Fruit fly (Drosophila melanogaster) whole organism, embryonic: ENCODE results near the gene GABPI.
A peak's percentile ranks its signal among the peaks of the same experiment; 100 is the strongest.

ENCODE experiments used
- Bgb ChIP-seq: fragments of 200-800 bp; sonication (Bioruptor generic); IDR thresholded peaks from 2 replicates; pipeline ENCODE4 v1.3.6; 2022; ENCODE audit warnings: missing biosample characterization, missing genetic modification characterization; ENCODE audit not compliant: partially characterized antibody
- CG10431 ChIP-seq: fragments of 200-800 bp; sonication (Bioruptor generic); optimal IDR thresholded peaks from 3 replicates; lab custom pipeline; 2018; ENCODE audit warnings: missing biosample characterization, mild to moderate bottlenecking, missing genetic modification characterization
- CG12104 ChIP-seq: fragments of 200-800 bp; sonication (Bioruptor generic); optimal IDR thresholded peaks from 3 replicates; lab custom pipeline; 2016; ENCODE audit warnings: missing biosample characterization, missing genetic modification characterization
- CG14441 ChIP-seq: fragments of 200-800 bp; sonication (Bioruptor generic); IDR thresholded peaks from 2 replicates; pipeline ENCODE4 v1.3.6; 2022; ENCODE audit warnings: missing biosample characterization, missing genetic modification characterization
- CG32772 ChIP-seq: fragments of 200-800 bp; sonication (Bioruptor generic); IDR thresholded peaks from 2 replicates; pipeline ENCODE4 v1.3.6; 2022; ENCODE audit warnings: missing biosample characterization, missing genetic modification characterization
- CG34224 ChIP-seq: fragments of 200-800 bp; sonication (Bioruptor generic); IDR thresholded peaks from 3 replicates; pipeline ENCODE4 v1.3.6; 2022; ENCODE audit warnings: missing biosample characterization, missing genetic modification characterization; ENCODE audit not compliant: partially characterized antibody
- CG34422 ChIP-seq: fragments of 200-800 bp; sonication (Bioruptor generic); IDR thresholded peaks from 3 replicates; pipeline ENCODE4 v1.3.6; 2022; ENCODE audit warnings: missing biosample characterization, missing genetic modification characterization
- CG43689 ChIP-seq: fragments of 200-800 bp; sonication (Bioruptor generic); IDR thresholded peaks from 2 replicates; pipeline ENCODE4 v1.3.6; 2022; ENCODE audit warnings: missing biosample characterization, missing genetic modification characterization
- CG4404 ChIP-seq: fragments of 200-800 bp; sonication (Bioruptor generic); IDR thresholded peaks from 2 replicates; pipeline ENCODE4 v1.3.6; 2022; ENCODE audit warnings: missing biosample characterization, missing genetic modification characterization
- CG4617 ChIP-seq: fragments of 200-800 bp; sonication (Bioruptor generic); optimal IDR thresholded peaks from 3 replicates; lab custom pipeline; 2016; ENCODE audit warnings: missing biosample characterization, missing genetic modification characterization, borderline replicate concordance
- CG4820 ChIP-seq: fragments of 200-800 bp; sonication (Bioruptor generic); optimal IDR thresholded peaks from 3 replicates; lab custom pipeline; 2016; ENCODE audit warnings: missing biosample characterization, missing genetic modification characterization
- CG6791 ChIP-seq: fragments of 200-800 bp; sonication (Bioruptor generic); IDR thresholded peaks from 3 replicates; pipeline ENCODE4 v1.3.6; 2022; ENCODE audit warnings: missing biosample characterization, missing genetic modification characterization; ENCODE audit not compliant: partially characterized antibody
- CG9797 ChIP-seq: fragments of 200-800 bp; sonication (Bioruptor generic); optimal IDR thresholded peaks from 3 replicates; lab custom pipeline; 2018; ENCODE audit warnings: missing biosample characterization, mild to moderate bottlenecking, missing genetic modification characterization
- CHES-1-like ChIP-seq: fragments of 200-800 bp; sonication (Bioruptor generic); optimal IDR thresholded peaks from 2 replicates; lab custom pipeline; 2016; ENCODE audit warnings: missing biosample characterization, missing genetic modification characterization
- Camta ChIP-seq: fragments of 200-800 bp; sonication (Bioruptor generic); optimal IDR thresholded peaks from 2 replicates; lab custom pipeline; 2016; ENCODE audit warnings: missing biosample characterization, missing genetic modification characterization
- Dad ChIP-seq: fragments of 200-800 bp; sonication (Bioruptor generic); optimal IDR thresholded peaks from 3 replicates; lab custom pipeline; 2016; ENCODE audit warnings: missing biosample characterization, missing genetic modification characterization
- Dref ChIP-seq: fragments of 200-800 bp; sonication (Bioruptor generic); IDR thresholded peaks from 2 replicates; pipeline ENCODE4 v1.3.6; 2022; ENCODE audit warnings: missing biosample characterization, missing genetic modification characterization
- Eip74EF ChIP-seq, 2 experiments: fragments of 200-800 bp in 1 of 2; fragments of >200 bp in 1 of 2; sonication (Bioruptor generic) in 1 of 2; optimal IDR thresholded peaks; 2 replicates each; lab custom pipeline; 2017 to 2019; ENCODE audit warnings: missing biosample characterization in 2 of 2, missing genetic modification characterization in 2 of 2, mild to moderate bottlenecking in 1 of 2, moderate library complexity in 1 of 2
- Ets97D ChIP-seq: fragments of 200-800 bp; sonication (Bioruptor generic); optimal IDR thresholded peaks from 3 replicates; lab custom pipeline; 2016; ENCODE audit warnings: missing biosample characterization, missing genetic modification characterization
- H2.0 ChIP-seq: fragments of 200-800 bp; sonication (Bioruptor generic); IDR thresholded peaks from 2 replicates; pipeline ENCODE4 v1.3.6; 2022; ENCODE audit warnings: missing biosample characterization, missing genetic modification characterization
- Hey ChIP-seq: fragments of 200-800 bp; sonication (Bioruptor generic); optimal IDR thresholded peaks from 3 replicates; lab custom pipeline; 2018; ENCODE audit warnings: missing biosample characterization, mild to moderate bottlenecking, missing genetic modification characterization
- HmgZ ChIP-seq: fragments of 200-800 bp; sonication (Bioruptor generic); optimal IDR thresholded peaks from 2 replicates; lab custom pipeline; 2018; ENCODE audit warnings: missing biosample characterization, mild to moderate bottlenecking, missing genetic modification characterization
- Hmx ChIP-seq: fragments of 200-800 bp; sonication (Bioruptor generic); optimal IDR thresholded peaks from 2 replicates; lab custom pipeline; 2016; ENCODE audit warnings: missing biosample characterization, missing genetic modification characterization
- MESR4 ChIP-seq: fragments of 200-800 bp; sonication (Bioruptor generic); optimal IDR thresholded peaks from 2 replicates; lab custom pipeline; 2018; ENCODE audit warnings: missing biosample characterization, mild to moderate bottlenecking, missing genetic modification characterization, moderate library complexity
- NfI ChIP-seq: fragments of 200-800 bp; sonication (Bioruptor generic); optimal IDR thresholded peaks from 3 replicates; lab custom pipeline; 2018; ENCODE audit warnings: missing biosample characterization, mild to moderate bottlenecking, missing genetic modification characterization, moderate library complexity
- Poxn ChIP-seq: fragments of 200-800 bp; sonication (Bioruptor generic); IDR thresholded peaks from 2 replicates; pipeline ENCODE4 v1.3.6; 2022; ENCODE audit warnings: missing biosample characterization, missing genetic modification characterization
- Six4 ChIP-seq: fragments of 200-800 bp; sonication (Bioruptor generic); optimal IDR thresholded peaks from 2 replicates; lab custom pipeline; 2016; ENCODE audit warnings: missing biosample characterization, missing genetic modification characterization
- Sry-β ChIP-seq: fragments of 200-800 bp; sonication (Bioruptor generic); optimal IDR thresholded peaks from 2 replicates; lab custom pipeline; 2018; ENCODE audit warnings: missing biosample characterization, mild to moderate bottlenecking, missing genetic modification characterization, moderate library complexity
- Sry-δ ChIP-seq: fragments of 200-800 bp; sonication (Bioruptor generic); optimal IDR thresholded peaks from 2 replicates; lab custom pipeline; 2016; ENCODE audit warnings: missing biosample characterization, missing genetic modification characterization
- Tbp ChIP-seq: fragments of >200 bp; optimal IDR thresholded peaks from 2 replicates; lab custom pipeline; 2018; ENCODE audit warnings: missing biosample characterization, missing genetic modification characterization
- ab ChIP-seq: fragments of 200-800 bp; sonication (Bioruptor generic); optimal IDR thresholded peaks from 2 replicates; lab custom pipeline; 2016; ENCODE audit warnings: missing biosample characterization, missing genetic modification characterization
- al ChIP-seq: fragments of 200-800 bp; sonication (Bioruptor generic); IDR thresholded peaks from 2 replicates; pipeline ENCODE4 v1.3.6; 2022; ENCODE audit warnings: missing biosample characterization, missing genetic modification characterization
- az2 ChIP-seq: fragments of 200-800 bp; sonication (Bioruptor generic); optimal IDR thresholded peaks from 3 replicates; lab custom pipeline; 2016; ENCODE audit warnings: missing biosample characterization, missing genetic modification characterization
- bowl ChIP-seq: fragments of 200-800 bp; sonication (Bioruptor generic); IDR thresholded peaks from 2 replicates; pipeline ENCODE4 v1.3.6; 2022; ENCODE audit warnings: missing biosample characterization, missing genetic modification characterization
- cad ChIP-seq: fragments of >200 bp; optimal IDR thresholded peaks from 2 replicates; lab custom pipeline; 2017; ENCODE audit warnings: missing biosample characterization, missing genetic modification characterization
- chif ChIP-seq, 2 experiments: fragments of 200-800 bp; sonication (Bioruptor generic); optimal IDR thresholded peaks; 3 replicates each; lab custom pipeline; 2016; ENCODE audit warnings: missing biosample characterization in 2 of 2, missing genetic modification characterization in 2 of 2
- croc ChIP-seq: fragments of 200-800 bp; sonication (Bioruptor generic); conservative IDR thresholded peaks from 3 replicates; pipeline ENCODE4 v1.3.6; 2022; ENCODE audit warnings: missing biosample characterization, missing genetic modification characterization
- dpn ChIP-seq, 2 experiments: fragments of 200-800 bp; sonication (Bioruptor generic); optimal IDR thresholded peaks; 3 replicates each; lab custom pipeline; 2016; ENCODE audit warnings: missing biosample characterization in 2 of 2, missing genetic modification characterization in 2 of 2
- fd64A ChIP-seq: fragments of 200-800 bp; sonication (Bioruptor generic); optimal IDR thresholded peaks from 3 replicates; lab custom pipeline; 2018; ENCODE audit warnings: missing biosample characterization, mild to moderate bottlenecking, missing genetic modification characterization
- fd96Cb ChIP-seq: fragments of 200-800 bp; sonication (Bioruptor generic); optimal IDR thresholded peaks from 2 replicates; lab custom pipeline; 2018; ENCODE audit warnings: missing biosample characterization, mild to moderate bottlenecking, missing genetic modification characterization, moderate library complexity
- ftz-f1 ChIP-seq: fragments of 200-800 bp; sonication (Bioruptor generic); optimal IDR thresholded peaks from 2 replicates; lab custom pipeline; 2016; ENCODE audit warnings: missing biosample characterization, missing genetic modification characterization
- gem ChIP-seq: fragments of 200-800 bp; sonication (Bioruptor generic); optimal IDR thresholded peaks from 2 replicates; lab custom pipeline; 2019; ENCODE audit warnings: missing biosample characterization, mild to moderate bottlenecking, missing genetic modification characterization, moderate library complexity
- gfzf ChIP-seq: fragments of 200-800 bp; sonication (Bioruptor generic); optimal IDR thresholded peaks from 2 replicates; lab custom pipeline; 2016; ENCODE audit warnings: missing biosample characterization, mild to moderate bottlenecking, missing genetic modification characterization, moderate library complexity
- ham ChIP-seq: fragments of 200-800 bp; sonication (Bioruptor generic); IDR thresholded peaks from 2 replicates; pipeline ENCODE4 v1.3.6; 2022; ENCODE audit warnings: missing biosample characterization, missing genetic modification characterization
- inv ChIP-seq: fragments of 200-800 bp; sonication (Bioruptor generic); IDR thresholded peaks from 2 replicates; pipeline ENCODE4 v1.3.6; 2022; ENCODE audit warnings: missing biosample characterization, missing genetic modification characterization; ENCODE audit not compliant: partially characterized antibody
- nmo ChIP-seq: fragments of 200-800 bp; sonication (Bioruptor generic); optimal IDR thresholded peaks from 2 replicates; lab custom pipeline; 2018; ENCODE audit warnings: missing biosample characterization, mild to moderate bottlenecking, missing genetic modification characterization, moderate library complexity
- org-1 ChIP-seq: fragments of 200-800 bp; sonication (Bioruptor generic); optimal IDR thresholded peaks from 2 replicates; lab custom pipeline; 2017; ENCODE audit warnings: missing biosample characterization, missing genetic modification characterization
- pho ChIP-seq: fragments of 200-800 bp; sonication (Bioruptor generic); optimal IDR thresholded peaks from 2 replicates; lab custom pipeline; 2016; ENCODE audit warnings: missing biosample characterization, missing genetic modification characterization
- pzg ChIP-seq: fragments of 200-800 bp; sonication (Bioruptor generic); optimal IDR thresholded peaks from 3 replicates; lab custom pipeline; 2018; ENCODE audit warnings: missing biosample characterization, mild to moderate bottlenecking, missing genetic modification characterization, moderate library complexity
- sens-2 ChIP-seq: fragments of 200-800 bp; sonication (Bioruptor generic); IDR thresholded peaks from 2 replicates; pipeline ENCODE4 v1.3.6; 2022; ENCODE audit warnings: missing biosample characterization, missing genetic modification characterization
- sr ChIP-seq: fragments of 200-800 bp; sonication (Bioruptor generic); IDR thresholded peaks from 3 replicates; pipeline ENCODE4 v1.3.6; 2022; ENCODE audit warnings: missing biosample characterization, missing genetic modification characterization
- toy ChIP-seq: fragments of 200-800 bp; sonication (Bioruptor generic); IDR thresholded peaks from 2 replicates; pipeline ENCODE4 v1.3.6; 2022; ENCODE audit warnings: missing biosample characterization, missing genetic modification characterization
- wor ChIP-seq: fragments of 200-800 bp; sonication (Bioruptor generic); IDR thresholded peaks from 2 replicates; pipeline ENCODE4 v1.3.6; 2022; ENCODE audit warnings: missing biosample characterization, missing genetic modification characterization
- zfh2 ChIP-seq: fragments of 200-800 bp; sonication (Bioruptor generic); optimal IDR thresholded peaks from 2 replicates; lab custom pipeline; 2016; ENCODE audit warnings: missing biosample characterization, missing genetic modification characterization

GABPI gene

DNA sequence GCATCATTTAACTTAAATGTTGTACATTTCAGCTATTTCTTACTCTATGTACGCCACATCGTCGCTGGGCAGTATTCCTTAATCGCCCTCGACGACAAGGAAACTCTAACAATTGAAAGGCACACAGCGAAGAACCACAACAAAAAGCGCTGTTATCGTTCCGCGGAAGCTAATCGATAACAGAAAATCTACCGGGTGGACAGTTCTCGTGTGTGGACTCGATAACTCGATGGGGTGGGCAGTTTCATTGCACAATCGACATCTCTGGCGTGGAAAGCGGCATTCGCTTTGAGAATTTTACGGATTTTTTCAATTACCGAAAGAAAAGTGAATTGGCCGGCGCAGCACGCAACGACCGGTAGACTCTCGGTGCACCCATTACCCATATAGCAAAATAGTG, 7.4 kb upstream of the GABPI start, which contains the start of the genes alpha4GT1 and Prp40 (continued):
- peak; percentile 78 for TF ChIP-seq Sry-δ
- peak; percentile 77 for TF ChIP-seq MESR4 (GFP tag; lab: Kevin White, UChicago)
- TF ChIP-seq gem (tag; lab: Kevin White, UChicago) = no peak
- peak; percentile 96 for TF ChIP-seq CG34224 (GFP tag; lab: Robert Waterston, UW)
- TF ChIP-seq CG6791 (GFP tag; lab: Robert Waterston, UW) = peak; percentile 91
- TF ChIP-seq Bgb = peak; percentile 91
- no peak for TF ChIP-seq CG4404 (GFP tag; lab: Robert Waterston, UW)
- TF ChIP-seq CG9797 (GFP tag; lab: Kevin White, UChicago) = peak; percentile 4
- TF ChIP-seq CG32772 (GFP tag; lab: Robert Waterston, UW) = no peak
- TF ChIP-seq pzg = peak; percentile 81
- TF ChIP-seq Poxn (GFP tag; lab: Robert Waterston, UW) = no peak
- peak; percentile 69 for TF ChIP-seq inv
- TF ChIP-seq CG10431 = no peak
- TF ChIP-seq nmo (GFP tag; lab: Kevin White, UChicago) = peak; percentile 5
- TF ChIP-seq toy (GFP tag; lab: Robert Waterston, UW) = no peak
- no peak for TF ChIP-seq chif (GFP tag; optimal IDR thresholded peaks at IDR 0.05; lab: Kevin White, UChicago)
- TF ChIP-seq croc = no peak
- TF ChIP-seq Camta = no peak
- no peak for TF ChIP-seq ab
- TF ChIP-seq Sry-β (GFP tag; lab: Kevin White, UChicago) = peak; percentile 90
- no peak for TF ChIP-seq wor
- TF ChIP-seq gfzf (GFP tag; lab: Kevin White, UChicago) = peak; percentile 27
- TF ChIP-seq CG14441 (GFP tag; lab: Robert Waterston, UW) = no peak
- peak; percentile 49 for TF ChIP-seq HmgZ (tag; lab: Kevin White, UChicago)
- TF ChIP-seq CG34422 = peak; percentile 31; the same call in 1 of the 3 replicates
- peak; percentile 89 for TF ChIP-seq CG4617
- peak; percentile 30 for TF ChIP-seq CHES-1-like (GFP tag; lab: Kevin White, UChicago)
- TF ChIP-seq zfh2 (GFP tag; lab: Kevin White, UChicago) = no peak
- no peak for TF ChIP-seq cad (GFP tag; lab: Kevin White, UChicago)
- peak; percentile 42 for TF ChIP-seq Ets97D

DNA sequence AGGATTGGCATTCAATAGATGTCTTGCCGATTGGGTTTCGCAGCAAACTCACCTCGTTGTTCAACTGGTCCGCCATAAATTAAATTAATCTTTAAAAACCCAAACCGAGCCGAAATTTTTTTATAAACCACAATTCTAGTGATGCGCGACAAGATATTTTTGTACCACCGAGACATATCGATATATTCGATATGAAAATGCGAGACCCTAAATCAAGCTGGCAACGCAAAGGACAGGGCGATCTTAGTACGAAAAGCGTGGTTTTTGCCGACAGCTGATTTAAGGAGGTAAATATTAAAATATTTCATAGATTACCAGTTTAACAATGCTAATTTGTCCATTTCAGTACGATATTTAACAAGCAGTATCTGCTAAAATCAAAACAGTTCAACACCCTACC, 1.3 kb upstream of the GABPI start, which contains the start of the genes Sf3b2 and CG17219:
Sf3b2 (minus strand) TSS at position 157 of the 400 bp plus-strand sequence.
CG17219 (plus strand) TSS at position 242 of the 400 bp plus-strand sequence.
- peak; percentile 28 for TF ChIP-seq NfI (GFP tag; lab: Kevin White, UChicago)
- no peak for TF ChIP-seq Eip74EF (GFP tag; optimal IDR thresholded peaks at IDR 0.05; lab: Kevin White, UChicago)
- TF ChIP-seq al = no peak
- no peak for TF ChIP-seq az2 (GFP tag; lab: Kevin White, UChicago)
- TF ChIP-seq Dref (GFP tag; lab: Robert Waterston, UW) = peak; percentile 90
- TF ChIP-seq sens-2 (GFP tag; lab: Robert Waterston, UW) = no peak
- TF ChIP-seq dpn (GFP tag; optimal IDR thresholded peaks at IDR 0.05; lab: Kevin White, UChicago) = peak in 1 of 2 experiments; percentile 26
- no peak for TF ChIP-seq sr (GFP tag; lab: Robert Waterston, UW)
- TF ChIP-seq Hmx (GFP tag; lab: Kevin White, UChicago) = no peak
- TF ChIP-seq H2.0 (GFP tag; lab: Robert Waterston, UW) = no peak
- no peak for TF ChIP-seq Tbp
- TF ChIP-seq CG12104 = no peak
- no peak for TF ChIP-seq Six4
- TF ChIP-seq CG4820 (GFP tag; lab: Kevin White, UChicago) = no peak
- no peak for TF ChIP-seq fd96Cb (tag; lab: Kevin White, UChicago)
- TF ChIP-seq CG43689 (GFP tag; lab: Robert Waterston, UW) = no peak
- no peak for TF ChIP-seq bowl (GFP tag; lab: Robert Waterston, UW)
- TF ChIP-seq pho (GFP tag; lab: Kevin White, UChicago) = no peak
- no peak for TF ChIP-seq ftz-f1 (GFP tag; lab: Kevin White, UChicago)
- TF ChIP-seq org-1 (GFP tag; lab: Kevin White, UChicago) = no peak
- no peak for TF ChIP-seq ham (GFP tag; lab: Robert Waterston, UW)
- TF ChIP-seq Hey (tag; lab: Kevin White, UChicago) = no peak
- no peak for TF ChIP-seq Dad (GFP tag; lab: Kevin White, UChicago)
- no peak for TF ChIP-seq fd64A (GFP tag; lab: Kevin White, UChicago)
